Worm (Caenorhabditis elegans) whole organism, mixed stage, embryonic: ENCODE data around the gene emc-3.
A peak's percentile ranks its signal among the peaks of the same experiment; 100 is the strongest.

Source experiments
- M03D4.4 ChIP-seq: sonication (generic microtip); optimal IDR thresholded peaks from 2 replicates; lab custom pipeline; 2017; ENCODE audit warnings: mild to moderate bottlenecking, missing genetic modification characterization, missing compliant biosample characterization
- bed-3 ChIP-seq: fragments of 200-800 bp; sonication (Bioruptor generic); optimal IDR thresholded peaks from 3 replicates; lab custom pipeline; 2018; ENCODE audit warnings: mild to moderate bottlenecking, missing genetic modification characterization, moderate library complexity, missing compliant biosample characterization
- ceh-39 ChIP-seq: fragments of 150-350 bp; optimal IDR thresholded peaks from 2 replicates; lab custom pipeline; 2014; ENCODE audit warnings: missing biosample characterization, missing genetic modification characterization
- ceh-43 ChIP-seq: fragments of 200-800 bp; sonication (Bioruptor generic); optimal IDR thresholded peaks from 2 replicates; lab custom pipeline; 2018; ENCODE audit warnings: mild to moderate bottlenecking, missing genetic modification characterization, moderate library complexity, missing compliant biosample characterization
- ces-1 ChIP-seq: fragments of 150-350 bp; optimal IDR thresholded peaks from 2 replicates; lab custom pipeline; 2014; ENCODE audit warnings: missing biosample characterization, missing genetic modification reagents, missing genetic modification characterization
- cnd-1 ChIP-seq: fragments of 200-800 bp; sonication (Bioruptor generic); optimal IDR thresholded peaks from 2 replicates; lab custom pipeline; 2018; ENCODE audit warnings: mild to moderate bottlenecking, missing genetic modification characterization, missing compliant biosample characterization
- drap-1 ChIP-seq: fragments of 200-800 bp; sonication (Bioruptor generic); optimal IDR thresholded peaks from 3 replicates; lab custom pipeline; 2018; ENCODE audit warnings: mild to moderate bottlenecking, missing genetic modification characterization, missing compliant biosample characterization
- elt-1 ChIP-seq: sonication (generic microtip); optimal IDR thresholded peaks from 2 replicates; lab custom pipeline; 2017; ENCODE audit warnings: missing genetic modification characterization, mild to moderate bottlenecking, missing compliant biosample characterization, antibody characterized with exemption, moderate library complexity, borderline replicate concordance; ENCODE audit not compliant: insufficient read depth
- elt-3 ChIP-seq: fragments of 150-350 bp; optimal IDR thresholded peaks from 2 replicates; lab custom pipeline; 2014; ENCODE audit warnings: missing biosample characterization, missing genetic modification characterization
- flh-1 ChIP-seq: fragments of 200-800 bp; sonication (Bioruptor generic); optimal IDR thresholded peaks from 2 replicates; lab custom pipeline; 2018; ENCODE audit warnings: mild to moderate bottlenecking, missing genetic modification characterization, moderate library complexity, missing compliant biosample characterization
- ham-2 ChIP-seq: fragments of 200-800 bp; sonication (Bioruptor generic); optimal IDR thresholded peaks from 2 replicates; lab custom pipeline; 2018; ENCODE audit warnings: mild to moderate bottlenecking, missing genetic modification characterization, missing compliant biosample characterization
- hlh-1 ChIP-seq: fragments of 150-350 bp; optimal IDR thresholded peaks from 2 replicates; lab custom pipeline; 2014; ENCODE audit warnings: missing biosample characterization, missing genetic modification reagents, missing genetic modification characterization
- lin-13 ChIP-seq: fragments of 150-350 bp; optimal IDR thresholded peaks from 2 replicates; lab custom pipeline; 2014; ENCODE audit warnings: missing biosample characterization, missing genetic modification characterization
- lin-32 ChIP-seq: fragments of 200-800 bp; sonication (Bioruptor generic); optimal IDR thresholded peaks from 2 replicates; lab custom pipeline; 2018; ENCODE audit warnings: mild to moderate bottlenecking, missing genetic modification characterization, missing compliant biosample characterization
- lsy-2 ChIP-seq: fragments of 150-350 bp; optimal IDR thresholded peaks from 2 replicates; lab custom pipeline; 2014; ENCODE audit warnings: missing biosample characterization, missing genetic modification characterization
- mab-5 ChIP-seq: fragments of 150-350 bp; optimal IDR thresholded peaks from 2 replicates; lab custom pipeline; 2014; ENCODE audit warnings: missing biosample characterization, missing genetic modification characterization
- mep-1 ChIP-seq: fragments of 150-350 bp; optimal IDR thresholded peaks from 2 replicates; lab custom pipeline; 2017; ENCODE audit warnings: missing biosample characterization, missing genetic modification reagents, missing genetic modification characterization, inconsistent platforms
- nhr-12 ChIP-seq: fragments of 150-350 bp; optimal IDR thresholded peaks from 2 replicates; lab custom pipeline; 2014; ENCODE audit warnings: missing biosample characterization, missing genetic modification characterization
- nhr-2 ChIP-seq: fragments of 150-350 bp; optimal IDR thresholded peaks from 2 replicates; lab custom pipeline; 2014; ENCODE audit warnings: missing biosample characterization, missing genetic modification characterization
- nhr-237 ChIP-seq: fragments of 150-350 bp; optimal IDR thresholded peaks from 2 replicates; lab custom pipeline; 2014; ENCODE audit warnings: missing biosample characterization, missing genetic modification characterization
- nhr-28 ChIP-seq: fragments of 150-350 bp; optimal IDR thresholded peaks from 2 replicates; lab custom pipeline; 2014; ENCODE audit warnings: missing biosample characterization, missing genetic modification characterization
- nhr-76 ChIP-seq: sonication (generic microtip); optimal IDR thresholded peaks from 2 replicates; lab custom pipeline; 2017; ENCODE audit warnings: missing biosample characterization, missing genetic modification characterization
- pha-4 ChIP-seq: fragments of 150-350 bp; optimal IDR thresholded peaks from 2 replicates; lab custom pipeline; 2018; ENCODE audit warnings: missing biosample characterization, missing genetic modification reagents, missing genetic modification characterization
- sem-2 ChIP-seq: fragments of 200-800 bp; sonication (Bioruptor generic); optimal IDR thresholded peaks from 2 replicates; lab custom pipeline; 2018; ENCODE audit warnings: mild to moderate bottlenecking, missing genetic modification characterization, missing compliant biosample characterization
- snpc-4 ChIP-seq: fragments of 150-350 bp; optimal IDR thresholded peaks from 2 replicates; lab custom pipeline; 2014; ENCODE audit warnings: missing biosample characterization, missing genetic modification characterization
- unc-120 ChIP-seq: sonication (generic microtip); optimal IDR thresholded peaks from 2 replicates; lab custom pipeline; 2017; ENCODE audit warnings: missing genetic modification characterization, missing compliant biosample characterization; ENCODE audit not compliant: poor library complexity, severe bottlenecking
- unc-39 ChIP-seq: fragments of 150-350 bp; optimal IDR thresholded peaks from 2 replicates; lab custom pipeline; 2014; ENCODE audit warnings: missing biosample characterization, missing genetic modification characterization
- unc-62 ChIP-seq: fragments of 150-350 bp; optimal IDR thresholded peaks from 2 replicates; lab custom pipeline; 2014; ENCODE audit warnings: missing biosample characterization, missing genetic modification reagents, missing genetic modification characterization
- zip-8 ChIP-seq: fragments of 150-350 bp; optimal IDR thresholded peaks from 2 replicates; lab custom pipeline; 2014; ENCODE audit warnings: missing biosample characterization, missing genetic modification characterization
- ztf-11 ChIP-seq: fragments of 150-350 bp; optimal IDR thresholded peaks from 2 replicates; lab custom pipeline; 2014; ENCODE audit warnings: missing biosample characterization, missing genetic modification characterization

emc-3 gene

DNA sequence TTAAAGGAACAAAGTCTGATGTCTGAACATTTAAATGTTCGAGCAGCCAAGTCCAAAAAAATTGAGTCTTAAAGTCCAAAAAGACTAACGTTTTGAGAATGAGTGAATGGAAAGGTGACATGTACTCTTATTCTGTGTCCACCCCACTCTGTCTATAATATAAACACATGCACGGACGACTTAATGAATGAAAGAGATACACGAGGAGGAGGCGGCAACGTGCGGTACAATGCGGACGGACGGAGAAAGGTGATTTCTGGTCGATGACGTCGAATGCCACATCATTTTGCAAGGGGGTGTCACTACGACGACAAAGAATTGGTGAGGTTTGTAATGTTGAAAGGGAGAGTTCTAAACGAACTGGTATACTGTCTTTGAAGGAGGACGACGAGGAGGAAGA, 13.0 kb upstream of the emc-3 start:
- TF ChIP-seq unc-39 (tag; lab: Kevin White, UChicago) (no peak), nhr-2 (tag; lab: Kevin White, UChicago) (peak; percentile 82)

ce11 chrIV:13393246-13393716, 11.6 kb upstream of the emc-3 start:
- TF ChIP-seq unc-39 (tag; lab: Kevin White, UChicago) (no peak), nhr-237 (no peak), ceh-43 (GFP tag; lab: Kevin White, UChicago) (no peak), ces-1 (GFP tag; lab: Kevin White, UChicago) (no peak), snpc-4 (tag; lab: Kevin White, UChicago) (no peak), unc-120 (tag; lab: Kevin White, UChicago) (no peak), M03D4.4 (tag; lab: Kevin White, UChicago) (no peak), ztf-11 (no peak), ham-2 (GFP tag; lab: Kevin White, UChicago) (no peak), hlh-1 (tag; lab: Kevin White, UChicago) (no peak), ceh-39 (no peak), unc-62 (GFP tag; lab: Kevin White, UChicago) (no peak), nhr-12 (tag; lab: Kevin White, UChicago) (no peak), bed-3 (GFP tag; lab: Kevin White, UChicago) (no peak)

DNA sequence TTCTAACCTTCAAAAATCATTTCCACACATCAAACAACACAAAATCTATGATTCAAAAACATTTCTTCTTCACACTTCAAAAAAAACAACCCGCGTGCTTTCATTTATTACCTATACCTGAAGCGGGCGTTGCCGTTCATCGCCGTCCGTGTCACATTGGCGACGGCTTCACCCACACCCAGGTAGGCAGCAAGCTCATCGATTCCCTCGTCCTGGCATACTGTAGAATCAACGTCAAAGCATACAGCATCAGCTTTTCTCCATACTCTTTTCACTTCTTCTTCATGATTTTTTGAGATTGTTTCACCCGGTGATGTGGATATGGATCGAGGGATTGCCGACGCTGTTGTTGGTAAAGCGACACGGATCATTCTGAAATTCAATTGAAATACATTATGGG, 10.5 kb upstream of the emc-3 start:
- TF ChIP-seq nhr-76 (tag; lab: Kevin White, UChicago) = no peak
- no peak for TF ChIP-seq ztf-11
- no peak for TF ChIP-seq ces-1 (GFP tag; lab: Kevin White, UChicago)
- no peak for TF ChIP-seq lin-32 (GFP tag; lab: Kevin White, UChicago)
- no peak for TF ChIP-seq sem-2

- TF ChIP-seq flh-1 = no peak
- TF ChIP-seq mab-5 (tag; lab: Kevin White, UChicago) = no peak
- TF ChIP-seq pha-4 (tag; lab: Kevin White, UChicago) = no peak
- no peak for TF ChIP-seq nhr-2 (tag; lab: Kevin White, UChicago)
- TF ChIP-seq lin-32 (GFP tag; lab: Kevin White, UChicago) = no peak
- TF ChIP-seq nhr-237 = no peak
- no peak for TF ChIP-seq mep-1 (tag; lab: Kevin White, UChicago)
- no peak for TF ChIP-seq lin-13 (tag; lab: Kevin White, UChicago)
- no peak for TF ChIP-seq sem-2
- no peak for TF ChIP-seq zip-8
- TF ChIP-seq unc-39 (tag; lab: Kevin White, UChicago) = no peak
- no peak for TF ChIP-seq cnd-1
- TF ChIP-seq drap-1 (GFP tag; lab: Kevin White, UChicago) = no peak
Measured at ce11 chrIV:13390770-13391169, 9.0 kb upstream of the emc-3 start.

ce11 chrIV:13389237-13389636, 7.5 kb upstream of the emc-3 start:
- TF ChIP-seq hlh-1 (tag; lab: Kevin White, UChicago) = no peak
- no peak for TF ChIP-seq sem-2
- no peak for TF ChIP-seq elt-3 (tag; lab: Kevin White, UChicago)
- TF ChIP-seq unc-39 (tag; lab: Kevin White, UChicago) = no peak
- no peak for TF ChIP-seq mab-5 (tag; lab: Kevin White, UChicago)
- no peak for TF ChIP-seq elt-1 (tag; lab: Kevin White, UChicago)
- TF ChIP-seq ztf-11 = no peak
- no peak for TF ChIP-seq M03D4.4 (tag; lab: Kevin White, UChicago)

DNA sequence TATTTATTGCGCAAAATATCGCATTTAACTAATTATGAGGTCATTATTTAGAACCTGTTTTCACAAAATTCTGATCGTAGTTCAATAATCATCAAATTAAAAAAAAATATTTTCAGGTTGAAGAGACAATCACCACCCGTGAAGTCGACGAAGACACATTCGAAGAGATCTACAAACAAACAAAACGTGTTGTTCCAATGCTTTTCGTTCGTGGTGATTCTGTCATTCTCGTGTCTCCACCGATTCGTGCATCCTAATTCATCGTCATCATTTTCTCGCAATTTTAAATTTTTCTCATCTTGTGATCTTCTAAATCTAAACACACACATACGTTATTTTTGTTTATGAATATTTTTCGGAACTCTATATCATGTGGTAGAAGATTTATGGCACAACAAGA, 7.1 kb upstream of the emc-3 start:
- peak; percentile 3 for TF ChIP-seq nhr-237
- TF ChIP-seq nhr-28 = no peak
- no peak for TF ChIP-seq unc-62 (GFP tag; lab: Kevin White, UChicago)

- TF ChIP-seq snpc-4 (tag; lab: Kevin White, UChicago) (no peak), unc-39 (tag; lab: Kevin White, UChicago) (no peak), ceh-43 (GFP tag; lab: Kevin White, UChicago) (no peak), drap-1 (GFP tag; lab: Kevin White, UChicago) (no peak), lsy-2 (tag; lab: Kevin White, UChicago) (no peak), elt-3 (tag; lab: Kevin White, UChicago) (no peak)
Measured at ce11 chrIV:13386903-13387302, 5.2 kb upstream of the emc-3 start, which contains the start of gene lsm-3. Gene lsm-3, plus strand, starts transcription at chrIV:13387203.
